Worm (Caenorhabditis elegans) whole organism, young adult: ENCODE results near the gene psd-1.

Source experiments
- F10E7.11 ChIP-seq: sonication (generic microtip); optimal IDR thresholded peaks from 2 replicates; lab custom pipeline; 2017; ENCODE audit warnings: mild to moderate bottlenecking, missing genetic modification characterization, moderate library complexity, missing compliant biosample characterization
- T26A5.8 ChIP-seq: sonication (generic microtip); optimal IDR thresholded peaks from 2 replicates; lab custom pipeline; 2016; ENCODE audit warnings: missing genetic modification characterization, missing compliant biosample characterization
- rec-8 ChIP-seq, 2 experiments: sonication (generic microtip); optimal IDR thresholded peaks; 2 replicates each; lab custom pipeline; 2016; ENCODE audit warnings: mild to moderate bottlenecking in 2 of 2, missing genetic modification characterization in 2 of 2, missing genetic modification reagents in 2 of 2, missing genotype in 2 of 2, missing biosample characterization in 1 of 2, missing compliant biosample characterization in 1 of 2, moderate library complexity in 1 of 2
- tlf-1 ChIP-seq: fragments of 200-800 bp; sonication (Bioruptor generic); optimal IDR thresholded peaks from 2 replicates; lab custom pipeline; 2018; ENCODE audit warnings: mild to moderate bottlenecking, missing genetic modification characterization, missing compliant biosample characterization
- unc-130 ChIP-seq: sonication (generic microtip); optimal IDR thresholded peaks from 2 replicates; lab custom pipeline; 2016; ENCODE audit warnings: missing genetic modification reagents, missing genetic modification characterization, missing compliant biosample characterization

ce11 chrIII:7304961-7305648 is 29.9 kb upstream of the psd-1 start:
- TF ChIP-seq unc-130 (GFP tag; lab: Kevin White, UChicago) (no peak), T26A5.8 (tag; lab: Kevin White, UChicago) (no peak), F10E7.11 (tag; lab: Kevin White, UChicago) (no peak), tlf-1 (GFP tag; lab: Kevin White, UChicago) (no peak), rec-8 (tag; optimal IDR thresholded peaks at IDR 0.05; lab: Kevin White, UChicago) (no peak)
